Worm (Caenorhabditis elegans): ENCODE measurements around the gene fbxb-33.

The fbxb-33 gene

ce11 chrII:3682770-3683234 lies 35.6 kb downstream of the fbxb-33 start, which contains the start of gene F19B10.1 (continued):
- no peak for TF ChIP-seq alr-1 (tag; optimal IDR thresholded peaks at IDR 0.05; ENCODE audit: borderline replicate concordance)
- no peak for TF ChIP-seq tlp-1 (tag; optimal IDR thresholded peaks at IDR 0.05)
- TF ChIP-seq dsc-1 (tag; optimal IDR thresholded peaks at IDR 0.05), result peak; percentile 60
- TF ChIP-seq isw-1 (GFP tag; IDR thresholded peaks at IDR 0.05), result peak; percentile 31; the same call in 1 of the 2 replicates
- peak; percentile 97 for TF ChIP-seq F16B12.6 (tag; optimal IDR thresholded peaks at IDR 0.05)
- TF ChIP-seq lin-35 (GFP tag; optimal IDR thresholded peaks at IDR 0.05), result peak; percentile 88 to 98
- TF ChIP-seq lin-39 (tag; optimal IDR thresholded peaks at IDR 0.05), result peak; percentile 73
- TF ChIP-seq rnt-1 (tag; optimal IDR thresholded peaks at IDR 0.05), result peak; percentile 77
- peak; percentile 6 for TF ChIP-seq zip-4 (GFP tag; optimal IDR thresholded peaks at IDR 0.05)
- TF ChIP-seq unc-86 (tag; optimal IDR thresholded peaks at IDR 0.05), result peak; percentile 15
- no peak for TF ChIP-seq mef-2 (tag; optimal IDR thresholded peaks at IDR 0.05)

DNA sequence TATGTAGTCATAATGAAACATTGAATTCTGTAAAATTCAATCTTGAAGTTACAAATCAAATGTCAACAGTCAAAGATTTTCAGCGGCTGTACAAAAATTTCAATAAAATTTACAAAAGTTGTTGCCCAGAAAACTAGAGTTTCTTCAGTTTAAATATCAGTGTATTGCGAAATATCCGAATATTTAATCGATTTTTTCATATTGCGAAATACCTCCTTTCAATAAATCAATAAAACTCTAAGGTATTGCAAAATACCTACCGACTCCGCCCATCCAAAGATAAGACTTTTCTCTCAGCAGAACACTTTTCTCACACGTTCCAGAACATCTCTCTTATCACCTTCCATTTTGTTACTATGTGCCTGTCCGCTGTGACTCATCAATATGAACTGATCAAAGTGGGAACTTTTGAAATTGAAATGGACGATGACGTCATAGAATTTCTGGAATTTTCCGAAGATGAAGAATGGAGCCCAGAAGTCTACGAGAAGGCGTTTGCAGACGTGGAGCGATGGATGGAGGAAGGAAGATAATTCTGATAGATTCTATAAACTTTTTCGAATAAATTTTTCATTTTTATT lies 37.4 kb downstream of the fbxb-33 start:
- TF ChIP-seq ceh-90 (tag; optimal IDR thresholded peaks at IDR 0.05), result no peak
- no peak for TF ChIP-seq dsc-1 (tag; optimal IDR thresholded peaks at IDR 0.05)
- no peak for TF ChIP-seq pax-3 (tag; optimal IDR thresholded peaks at IDR 0.05)
- peak; percentile 17 for TF ChIP-seq skn-1 (tag; optimal IDR thresholded peaks at IDR 0.05)
- TF ChIP-seq fos-1 (tag; optimal IDR thresholded peaks at IDR 0.05), result no peak
- TF ChIP-seq nhr-47 (tag; optimal IDR thresholded peaks at IDR 0.05), result no peak
- peak; percentile 47 for TF ChIP-seq zip-4 (GFP tag; optimal IDR thresholded peaks at IDR 0.05)
- no peak for TF ChIP-seq lin-35 (GFP tag; optimal IDR thresholded peaks at IDR 0.05)
- TF ChIP-seq efl-1 (optimal IDR thresholded peaks at IDR 0.05), result no peak
- peak in 1 of 2 experiments; percentile 78 for TF ChIP-seq efl-1 (GFP tag; optimal IDR thresholded peaks at IDR 0.05 in 1 of 2)
- TF ChIP-seq elt-3 (tag; optimal IDR thresholded peaks at IDR 0.05), result no peak
- no peak for TF ChIP-seq jun-1 (tag; optimal IDR thresholded peaks at IDR 0.05)
- TF ChIP-seq ets-5 (GFP tag; IDR thresholded peaks at IDR 0.05), result no peak
- no peak for TF ChIP-seq hlh-4 (tag; optimal IDR thresholded peaks at IDR 0.05)
- TF ChIP-seq swsn-7 (tag; optimal IDR thresholded peaks at IDR 0.05), result no peak
- TF ChIP-seq fkh-8 (tag; optimal IDR thresholded peaks at IDR 0.05), result no peak

DNA sequence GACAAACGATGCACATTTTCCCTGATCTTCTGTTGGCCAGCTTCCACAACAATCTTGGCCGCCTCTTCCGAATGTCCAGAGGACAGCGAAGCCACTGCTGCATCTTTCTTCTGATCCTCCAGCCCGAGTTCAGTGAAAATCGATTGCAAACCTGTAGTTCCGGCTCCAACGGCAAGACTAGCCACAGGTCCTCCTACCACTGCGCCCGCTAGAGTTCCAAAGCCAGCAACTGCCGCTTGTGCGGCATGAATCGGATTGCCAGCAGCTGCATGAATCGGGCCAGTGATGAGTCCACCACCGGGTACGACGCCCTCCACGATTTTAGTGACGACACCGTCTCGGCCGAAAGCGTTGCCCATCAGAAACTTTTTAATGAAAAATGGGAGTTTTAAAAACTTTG lies 41.1 kb downstream of the fbxb-33 start, which contains the start of gene ifas-1:
Gene ifas-1, minus strand, starts transcription at position 387 of the 400 bp plus-strand sequence.
- TF ChIP-seq ama-1 (optimal IDR thresholded peaks at IDR 0.05), result no peak
- no peak for TF ChIP-seq pax-3 (tag; optimal IDR thresholded peaks at IDR 0.05)
- TF ChIP-seq pqm-1 (tag; optimal IDR thresholded peaks at IDR 0.05), result no peak
- TF ChIP-seq nhr-237 (tag; optimal IDR thresholded peaks at IDR 0.05), result no peak
- TF ChIP-seq sox-4 (tag; optimal IDR thresholded peaks at IDR 0.05), result no peak
- TF ChIP-seq nhr-12 (tag; optimal IDR thresholded peaks at IDR 0.05), result no peak
- no peak for TF ChIP-seq pag-3 (tag; optimal IDR thresholded peaks at IDR 0.05; ENCODE audit: borderline replicate concordance, insufficient read depth)
- no peak for TF ChIP-seq fkh-10 (GFP tag; optimal IDR thresholded peaks at IDR 0.05)
- TF ChIP-seq xbp-1 (tag; optimal IDR thresholded peaks at IDR 0.05), result no peak
- no peak for TF ChIP-seq ces-1 (GFP tag; optimal IDR thresholded peaks at IDR 0.05)
- no peak for TF ChIP-seq isw-1 (GFP tag; IDR thresholded peaks at IDR 0.05)
- no peak for TF ChIP-seq lin-14 (GFP tag; optimal IDR thresholded peaks at IDR 0.05)
- TF ChIP-seq C04F5.9 (tag; optimal IDR thresholded peaks at IDR 0.05), result no peak
- TF ChIP-seq Y116A8C.19 (tag; optimal IDR thresholded peaks at IDR 0.05; ENCODE audit: borderline replicate concordance), result no peak
- TF ChIP-seq snpc-4 (tag; optimal IDR thresholded peaks at IDR 0.05), result no peak
- no peak for TF ChIP-seq sptf-1 (tag; optimal IDR thresholded peaks at IDR 0.05)
- TF ChIP-seq nhr-28 (tag; optimal IDR thresholded peaks at IDR 0.05), result no peak
- TF ChIP-seq hlh-4 (tag; optimal IDR thresholded peaks at IDR 0.05), result no peak
- no peak for TF ChIP-seq aha-1 (tag; optimal IDR thresholded peaks at IDR 0.05)

Data from whole organism, L1 larva.